Fruit fly (Drosophila melanogaster) whole organism, wandering third instar larva: Measurements from ENCODE around the gene Capa.
A peak's percentile ranks its signal among the peaks of the same experiment; 100 is the strongest.

Experiments
- Abd-B ChIP-seq: fragments of >200 bp; optimal IDR thresholded peaks from 2 replicates; lab custom pipeline; 2017; ENCODE audit warnings: missing biosample characterization, missing genetic modification characterization
- CG32264 ChIP-seq: fragments of 200-800 bp; sonication (Bioruptor generic); optimal IDR thresholded peaks from 2 replicates; lab custom pipeline; 2016; ENCODE audit warnings: missing biosample characterization, missing genetic modification characterization
- CG9705 ChIP-seq: fragments of 200-800 bp; sonication (Bioruptor generic); optimal IDR thresholded peaks from 2 replicates; lab custom pipeline; 2018; ENCODE audit warnings: missing biosample characterization, mild to moderate bottlenecking, missing genetic modification characterization
- Dfd ChIP-seq: fragments of >200 bp; optimal IDR thresholded peaks from 2 replicates; lab custom pipeline; 2017; ENCODE audit warnings: missing biosample characterization, missing genetic modification characterization
- GATAd ChIP-seq: sonication (Bioruptor generic); optimal IDR thresholded peaks from 2 replicates; lab custom pipeline; 2016; ENCODE audit warnings: missing biosample characterization, missing genetic modification characterization
- Hnf4 ChIP-seq: fragments of 200-800 bp; sonication (Bioruptor generic); optimal IDR thresholded peaks from 2 replicates; lab custom pipeline; 2016; ENCODE audit warnings: missing biosample characterization, mild to moderate bottlenecking, missing genetic modification characterization
- Hr83 ChIP-seq: fragments of 200-300 bp; sonication (Bioruptor generic); optimal IDR thresholded peaks from 2 replicates; lab custom pipeline; 2016; ENCODE audit warnings: missing biosample characterization, mild to moderate bottlenecking, missing genetic modification characterization, moderate library complexity; ENCODE audit not compliant: poor library complexity, severe bottlenecking
- Mio ChIP-seq: sonication (Bioruptor generic); optimal IDR thresholded peaks from 2 replicates; lab custom pipeline; 2016; ENCODE audit warnings: missing biosample characterization, missing genetic modification characterization
- Myc ChIP-seq: fragments of >200 bp; optimal IDR thresholded peaks from 2 replicates; lab custom pipeline; 2017
- OdsH ChIP-seq: fragments of 200-800 bp; sonication (Bioruptor generic); optimal IDR thresholded peaks from 2 replicates; lab custom pipeline; 2016; ENCODE audit warnings: missing biosample characterization, mild to moderate bottlenecking, missing genetic modification characterization
- Rel ChIP-seq, 2 experiments: fragments of 200-800 bp; sonication (Bioruptor generic) in 1 of 2; optimal IDR thresholded peaks; 2 replicates in 1 of 2; 3 replicates in 1 of 2; lab custom pipeline; 2016 to 2019; ENCODE audit warnings: mild to moderate bottlenecking in 2 of 2, missing biosample characterization in 2 of 2, missing genetic modification characterization in 2 of 2, moderate library complexity in 1 of 2
- Sp1 ChIP-seq: fragments of 200-800 bp; sonication (Bioruptor generic); optimal IDR thresholded peaks from 3 replicates; lab custom pipeline; 2019; ENCODE audit warnings: missing biosample characterization, mild to moderate bottlenecking, missing genetic modification characterization, moderate library complexity
- Vsx2 ChIP-seq: fragments of 200-300, 225-300 bp; sonication (Bioruptor generic); optimal IDR thresholded peaks from 2 replicates; lab custom pipeline; 2018; ENCODE audit warnings: missing biosample characterization, missing genetic modification characterization; ENCODE audit not compliant: partially characterized antibody
- dmrt93B ChIP-seq: fragments of 200-800 bp; sonication (Bioruptor generic); optimal IDR thresholded peaks from 2 replicates; lab custom pipeline; 2018; ENCODE audit warnings: missing biosample characterization, mild to moderate bottlenecking, missing genetic modification characterization
- foxo ChIP-seq, 2 experiments: fragments of 200-800 bp; sonication (Bioruptor generic); optimal IDR thresholded peaks; 2 replicates in 1 of 2; 3 replicates in 1 of 2; lab custom pipeline; 2016 to 2017; ENCODE audit warnings: missing biosample characterization in 2 of 2, missing genetic modification characterization in 2 of 2
- lola ChIP-seq: fragments of >200 bp; optimal IDR thresholded peaks from 2 replicates; lab custom pipeline; 2017; ENCODE audit warnings: missing biosample characterization, missing genetic modification characterization
- pan ChIP-seq: fragments of >200 bp; optimal IDR thresholded peaks from 2 replicates; lab custom pipeline; 2017
- psq ChIP-seq: fragments of 200-800 bp; sonication (Bioruptor generic); optimal IDR thresholded peaks from 3 replicates; lab custom pipeline; 2017; ENCODE audit warnings: missing biosample characterization, mild to moderate bottlenecking, missing genetic modification characterization, moderate library complexity
- rgr ChIP-seq: fragments of 200-800 bp; sonication (Bioruptor generic); optimal IDR thresholded peaks from 3 replicates; lab custom pipeline; 2016; ENCODE audit warnings: missing biosample characterization, mild to moderate bottlenecking, missing genetic modification characterization
- sage ChIP-seq: fragments of 200-800 bp; sonication (Bioruptor generic); optimal IDR thresholded peaks from 2 replicates; lab custom pipeline; 2016; ENCODE audit warnings: missing biosample characterization, mild to moderate bottlenecking, missing genetic modification characterization
- sv ChIP-seq: fragments of 200-800 bp; sonication (Bioruptor generic); optimal IDR thresholded peaks from 3 replicates; lab custom pipeline; 2016; ENCODE audit warnings: missing biosample characterization, missing genetic modification characterization
- woc ChIP-seq: sonication (Bioruptor generic); optimal IDR thresholded peaks from 2 replicates; lab custom pipeline; 2016; ENCODE audit warnings: missing biosample characterization, mild to moderate bottlenecking, missing genetic modification characterization

The Capa gene

DNA sequence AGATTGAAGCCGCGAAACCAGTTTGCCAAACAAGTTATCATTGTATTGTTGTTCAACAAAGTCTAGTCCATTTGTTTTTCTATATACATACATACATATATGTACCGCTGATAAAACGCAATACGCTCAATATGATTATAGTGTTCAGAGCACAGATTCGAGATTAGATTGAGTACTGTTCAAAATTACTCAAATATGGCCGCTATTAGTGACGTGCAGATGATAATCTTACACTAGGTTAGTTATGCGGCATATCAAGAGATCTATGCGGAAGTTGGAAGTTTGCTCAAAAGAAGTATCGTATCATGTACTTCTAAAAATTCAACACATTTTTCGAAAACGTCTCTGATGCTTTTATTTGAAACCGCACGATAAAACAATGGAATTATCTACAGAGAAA, 46.3 kb downstream of the Capa start:
- no peak for TF ChIP-seq rgr
- no peak for TF ChIP-seq sage
- TF ChIP-seq dmrt93B (GFP tag; lab: Kevin White, UChicago), result no peak
- TF ChIP-seq Vsx2, result no peak
- TF ChIP-seq Myc (lab: Kevin White, UChicago), result no peak
- no peak for TF ChIP-seq psq (GFP tag; lab: Kevin White, UChicago)
- no peak for TF ChIP-seq GATAd
- TF ChIP-seq Mio (GFP tag; lab: Kevin White, UChicago), result no peak
- no peak for TF ChIP-seq CG9705 (GFP tag; lab: Kevin White, UChicago)
- no peak for TF ChIP-seq woc
- TF ChIP-seq sv (GFP tag; lab: Kevin White, UChicago), result no peak
- TF ChIP-seq pan (lab: Kevin White, UChicago), result no peak
- TF ChIP-seq CG32264 (GFP tag; lab: Kevin White, UChicago), result no peak
- no peak for TF ChIP-seq lola (GFP tag; lab: Kevin White, UChicago)
- TF ChIP-seq, all 38 proteins: peak for 0

DNA sequence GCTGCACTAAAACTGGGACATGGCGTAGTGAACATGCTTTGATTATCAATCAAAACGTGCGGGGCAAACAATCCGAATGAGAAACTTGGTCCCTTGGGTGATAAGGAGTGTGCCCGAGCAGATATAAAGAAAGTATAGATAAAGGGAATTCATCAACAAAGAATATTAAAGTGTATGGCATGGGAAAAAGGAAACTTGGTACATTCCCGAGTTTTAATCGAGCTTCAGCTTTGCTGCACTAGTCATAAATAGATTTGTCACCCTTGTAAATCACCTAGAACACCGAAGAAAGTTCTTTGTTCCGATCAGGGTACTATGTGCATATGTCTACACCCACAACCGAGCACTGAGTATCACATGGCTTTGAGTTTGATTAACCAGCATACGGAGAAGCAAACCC, 46.7 kb downstream of the Capa start:
- TF ChIP-seq Abd-B (GFP tag; lab: Kevin White, UChicago), result no peak
- TF ChIP-seq Rel (GFP tag; optimal IDR thresholded peaks at IDR 0.05; lab: Kevin White, UChicago), result no peak
- TF ChIP-seq Rel (tag; optimal IDR thresholded peaks at IDR 0.05; lab: Kevin White, UChicago), result peak; percentile 99

DNA sequence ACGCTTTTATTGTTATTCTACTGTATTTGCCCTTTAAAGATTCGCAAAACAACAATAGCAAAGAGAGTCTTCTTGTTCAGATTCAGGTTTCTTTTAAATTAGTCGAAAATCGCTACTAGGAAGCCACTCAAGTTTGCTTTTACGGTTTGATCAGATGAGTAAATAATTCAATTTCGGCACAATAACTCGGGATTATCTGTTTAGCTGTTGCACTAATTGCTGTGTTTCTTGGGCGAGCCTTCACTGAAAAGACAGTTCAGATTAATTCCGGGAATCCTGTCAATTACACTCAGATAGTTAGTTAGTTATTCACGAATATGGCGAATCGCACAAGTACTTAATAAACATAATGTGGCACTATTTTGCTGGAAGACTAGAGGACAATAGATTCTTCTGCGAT, 47.4 kb downstream of the Capa start:
- TF ChIP-seq OdsH (peak; percentile 41), Sp1 (GFP tag; lab: Kevin White, UChicago) (peak; percentile 22), Hnf4 (GFP tag; lab: Kevin White, UChicago) (peak; percentile 5), GATAd (no peak), foxo (GFP tag; optimal IDR thresholded peaks at IDR 0.05; lab: Kevin White, UChicago) (peak in 1 of 2 experiments; percentile 4), rgr (peak; percentile 66), Dfd (GFP tag; lab: Kevin White, UChicago) (no peak), Hr83 (GFP tag; lab: Kevin White, UChicago) (peak; percentile 69)
